Worm (Caenorhabditis elegans) whole organism, L4 larva: ENCODE data around the gene pcm-1.

Source experiments
- D1046.2 ChIP-seq: fragments of 200-800 bp; sonication (Bioruptor generic); IDR thresholded peaks from 2 replicates; pipeline ENCODE4 v1.3.6; 2022; ENCODE audit warnings: missing genetic modification characterization, missing compliant biosample characterization
- F26F4.8 ChIP-seq: fragments of 200-800 bp; sonication (Bioruptor generic); conservative IDR thresholded peaks from 2 replicates; pipeline ENCODE4 v1.3.6; 2022; ENCODE audit warnings: missing genetic modification characterization, missing compliant biosample characterization
- F37D6.2 ChIP-seq: sonication (generic microtip); optimal IDR thresholded peaks from 2 replicates; lab custom pipeline; 2016; ENCODE audit warnings: mild to moderate bottlenecking, missing genetic modification characterization, missing compliant biosample characterization
- R02D3.7 ChIP-seq: fragments of 150-350 bp; sonication (generic microtip); optimal IDR thresholded peaks from 3 replicates; lab custom pipeline; 2014; ENCODE audit warnings: missing biosample characterization, missing genetic modification characterization
- aha-1 ChIP-seq: fragments of 150-350 bp; peaks from one replicate; lab custom pipeline; 2014; ENCODE audit warnings: missing biosample characterization, missing genetic modification characterization
- aly-2 ChIP-seq: sonication (generic microtip); optimal IDR thresholded peaks from 2 replicates; lab custom pipeline; 2018; ENCODE audit warnings: missing biosample characterization, missing genetic modification characterization
- ces-1 ChIP-seq: fragments of 150-350 bp; sonication (generic microtip); optimal IDR thresholded peaks from 4 replicates; lab custom pipeline; 2014; ENCODE audit warnings: missing biosample characterization, missing genetic modification reagents, missing genetic modification characterization
- ctbp-1 ChIP-seq: fragments of 200-800 bp; sonication (Bioruptor generic); IDR thresholded peaks from 2 replicates; pipeline ENCODE4 v1.3.6; 2022; ENCODE audit warnings: missing genetic modification reagents, missing genetic modification characterization, missing compliant biosample characterization
- daf-16 ChIP-seq, 3 experiments: sonication (generic microtip); optimal IDR thresholded peaks; 2 replicates each; lab custom pipeline; 2016 to 2017; ENCODE audit warnings: missing genetic modification characterization in 3 of 3, missing genetic modification reagents in 3 of 3, mild to moderate bottlenecking in 2 of 3, missing compliant biosample characterization in 2 of 3, missing biosample characterization in 1 of 3, moderate library complexity in 1 of 3
- dmd-6 ChIP-seq: fragments of 200-800 bp; sonication (Bioruptor generic); IDR thresholded peaks from 2 replicates; pipeline ENCODE4 v1.3.6; 2022; ENCODE audit warnings: missing genetic modification reagents, missing genetic modification characterization, missing compliant biosample characterization
- duxl-1 ChIP-seq: sonication (generic microtip); optimal IDR thresholded peaks from 2 replicates; lab custom pipeline; 2016; ENCODE audit warnings: mild to moderate bottlenecking, missing genetic modification characterization, moderate library complexity, missing compliant biosample characterization; ENCODE audit not compliant: poor library complexity
- dve-1 ChIP-seq: sonication (generic microtip); optimal IDR thresholded peaks from 2 replicates; lab custom pipeline; 2017; ENCODE audit warnings: antibody characterized with exemption, mild to moderate bottlenecking, missing genetic modification characterization, missing compliant biosample characterization; ENCODE audit not compliant: insufficient read depth
- egl-27 ChIP-seq: sonication (generic microtip); optimal IDR thresholded peaks from 3 replicates; lab custom pipeline; 2017; ENCODE audit warnings: missing biosample characterization, missing genetic modification reagents, missing genetic modification characterization
- fkh-10 ChIP-seq: fragments of 150-350 bp; optimal IDR thresholded peaks from 2 replicates; lab custom pipeline; 2014; ENCODE audit warnings: missing biosample characterization, missing genetic modification reagents, missing genetic modification characterization
- hif-1 ChIP-seq, 2 experiments: sonication (generic microtip); optimal IDR thresholded peaks; 2 replicates each; lab custom pipeline; 2016 to 2017; ENCODE audit warnings: missing compliant biosample characterization in 2 of 2, missing genetic modification characterization in 2 of 2, missing genetic modification reagents in 2 of 2, missing genotype in 2 of 2, mild to moderate bottlenecking in 1 of 2
- hlh-30 ChIP-seq: sonication (generic microtip); optimal IDR thresholded peaks from 2 replicates; lab custom pipeline; 2017; ENCODE audit warnings: antibody characterized with exemption, mild to moderate bottlenecking, missing genetic modification characterization, missing compliant biosample characterization; ENCODE audit not compliant: insufficient read depth
- hmg-1.1 ChIP-seq: fragments of 200-800 bp; sonication (Bioruptor generic); IDR thresholded peaks from 2 replicates; pipeline ENCODE4 v1.3.6; 2022; ENCODE audit warnings: missing genetic modification reagents, missing genetic modification characterization, missing compliant biosample characterization
- lin-29 ChIP-seq: fragments of 200-800 bp; sonication (Bioruptor generic); IDR thresholded peaks from 2 replicates; pipeline ENCODE4 v1.3.6; 2022; ENCODE audit warnings: missing genetic modification reagents, missing genetic modification characterization, missing compliant biosample characterization
- madf-5 ChIP-seq, 2 experiments: fragments of 200-800 bp; sonication (Bioruptor generic); IDR thresholded peaks; 2 replicates each; pipeline ENCODE4 v1.3.6; 2022; ENCODE audit warnings: missing compliant biosample characterization in 2 of 2, missing genetic modification characterization in 2 of 2
- madf-9 ChIP-seq: fragments of 200-800 bp; sonication (Bioruptor generic); conservative IDR thresholded peaks from 2 replicates; pipeline ENCODE4 v1.3.6; 2022; ENCODE audit warnings: missing genetic modification reagents, missing genetic modification characterization, missing compliant biosample characterization
- mxl-2 ChIP-seq: fragments of 200-800 bp; sonication (Bioruptor generic); conservative IDR thresholded peaks from 2 replicates; pipeline ENCODE4 v1.3.6; 2022; ENCODE audit warnings: missing genetic modification reagents, missing genetic modification characterization, missing compliant biosample characterization
- nhr-11 ChIP-seq: fragments of 150-350 bp; optimal IDR thresholded peaks from 2 replicates; lab custom pipeline; 2014; ENCODE audit warnings: missing biosample characterization, missing genetic modification characterization
- nhr-111 ChIP-seq: fragments of 200-800 bp; sonication (Bioruptor generic); optimal IDR thresholded peaks from 2 replicates; lab custom pipeline; 2018; ENCODE audit warnings: mild to moderate bottlenecking, missing genetic modification characterization, missing compliant biosample characterization
- nhr-237 ChIP-seq: sonication (generic microtip); optimal IDR thresholded peaks from 2 replicates; lab custom pipeline; 2017; ENCODE audit warnings: missing biosample characterization, missing genetic modification characterization
- nhr-25 ChIP-seq: sonication (generic microtip); optimal IDR thresholded peaks from 2 replicates; lab custom pipeline; 2017; ENCODE audit warnings: missing genetic modification characterization, mild to moderate bottlenecking, missing compliant biosample characterization, antibody characterized with exemption, moderate library complexity, borderline replicate concordance; ENCODE audit not compliant: insufficient read depth
- nhr-76 ChIP-seq: fragments of 150-350 bp; optimal IDR thresholded peaks from 2 replicates; lab custom pipeline; 2014; ENCODE audit warnings: missing biosample characterization, missing genetic modification characterization
- pqm-1 ChIP-seq: sonication (generic microtip); optimal IDR thresholded peaks from 2 replicates; lab custom pipeline; 2017; ENCODE audit warnings: missing biosample characterization, missing genetic modification characterization
- snpc-4 ChIP-seq: fragments of 150-350 bp; optimal IDR thresholded peaks from 2 replicates; lab custom pipeline; 2014; ENCODE audit warnings: missing biosample characterization, missing genetic modification characterization
- tra-1 ChIP-seq: fragments of 200-800 bp; sonication (Bioruptor generic); IDR thresholded peaks from 2 replicates; pipeline ENCODE4 v1.3.6; 2022; ENCODE audit warnings: missing genetic modification reagents, missing genetic modification characterization, missing compliant biosample characterization
- unc-130 ChIP-seq: sonication (generic microtip); optimal IDR thresholded peaks from 2 replicates; lab custom pipeline; 2016; ENCODE audit warnings: missing genetic modification reagents, missing genetic modification characterization, missing compliant biosample characterization
- unc-62 ChIP-seq, 3 experiments: fragments of 150-350 bp in 1 of 3; sonication (generic microtip); optimal IDR thresholded peaks in 2 of 3; peaks in 1 of 3; 1 replicate in 1 of 3; 2 replicates in 2 of 3; lab custom pipeline; 2014 to 2017; ENCODE audit warnings: missing biosample characterization in 3 of 3, missing genetic modification characterization in 3 of 3, missing genetic modification reagents in 3 of 3, missing genotype in 1 of 3
- zag-1 ChIP-seq: fragments of 150-350 bp; optimal IDR thresholded peaks from 2 replicates; lab custom pipeline; 2014; ENCODE audit warnings: missing biosample characterization, missing genetic modification characterization
- zfp-3 ChIP-seq: fragments of 200-800 bp; sonication (Bioruptor generic); conservative IDR thresholded peaks from 2 replicates; pipeline ENCODE4 v1.3.6; 2022; ENCODE audit warnings: missing genetic modification reagents, missing genetic modification characterization, missing compliant biosample characterization
- zip-11 ChIP-seq: fragments of 200-800 bp; sonication (Bioruptor generic); IDR thresholded peaks from 2 replicates; pipeline ENCODE4 v1.3.6; 2022; ENCODE audit warnings: missing genetic modification characterization, missing compliant biosample characterization
- ztf-7 ChIP-seq: fragments of 150-350 bp; optimal IDR thresholded peaks from 2 replicates; lab custom pipeline; 2014; ENCODE audit warnings: missing biosample characterization, missing genetic modification characterization

The pcm-1 gene

ce11 chrV:5983380-5983779, 19.7 kb upstream of the pcm-1 start, which contains the start of gene dhs-16:
Gene dhs-16, plus strand, starts transcription at chrV:5983745.
- no peak for TF ChIP-seq hif-1 (tag; optimal IDR thresholded peaks at IDR 0.05; lab: Kevin White, UChicago)
- TF ChIP-seq egl-27 (tag; lab: Kevin White, UChicago), result no peak
- TF ChIP-seq duxl-1 (tag; lab: Kevin White, UChicago), result no peak
- no peak for TF ChIP-seq nhr-237 (tag; lab: Kevin White, UChicago)
- TF ChIP-seq fkh-10 (GFP tag; lab: Kevin White, UChicago), result no peak
- peak; percentile 94 for TF ChIP-seq aha-1 (tag; lab: Kevin White, UChicago)
- TF ChIP-seq F26F4.8 (GFP tag; lab: Robert Waterston, UW), result no peak
- no peak for TF ChIP-seq nhr-25 (tag; lab: Kevin White, UChicago)
- no peak for TF ChIP-seq zfp-3
- no peak for TF ChIP-seq R02D3.7 (tag; lab: Kevin White, UChicago)
- no peak for TF ChIP-seq zag-1 (tag; lab: Kevin White, UChicago)
- TF ChIP-seq zip-11 (GFP tag; lab: Robert Waterston, UW), result no peak
- no peak for TF ChIP-seq hmg-1.1
- no peak for TF ChIP-seq lin-29 (GFP tag; lab: Robert Waterston, UW)
- TF ChIP-seq unc-62 (GFP tag; optimal IDR thresholded peaks at IDR 0.05 in 1 of 2; lab: Kevin White, UChicago), result peak in 1 of 2 experiments; percentile 41
- TF ChIP-seq unc-62 (tag; optimal IDR thresholded peaks at IDR 0.05; lab: Kevin White, UChicago), result no peak
- no peak for TF ChIP-seq daf-16 (GFP tag; optimal IDR thresholded peaks at IDR 0.05; lab: Kevin White, UChicago)
- no peak for TF ChIP-seq daf-16 (tag; optimal IDR thresholded peaks at IDR 0.05; lab: Kevin White, UChicago)
- TF ChIP-seq nhr-111 (GFP tag; lab: Kevin White, UChicago), result no peak
- TF ChIP-seq hlh-30, result no peak

- TF ChIP-seq tra-1 (GFP tag; lab: Robert Waterston, UW) (no peak), dmd-6 (no peak), aha-1 (tag; lab: Kevin White, UChicago) (peak; percentile 34), D1046.2 (GFP tag; lab: Robert Waterston, UW) (no peak), unc-130 (GFP tag; lab: Kevin White, UChicago) (no peak), ctbp-1 (no peak)
Observed at ce11 chrV:5982722-5983121, 19.0 kb upstream of the pcm-1 start.

ce11 chrV:5975724-5976123, 12.0 kb upstream of the pcm-1 start, which contains the start of gene acy-2:
Gene acy-2, plus strand, starts transcription at chrV:5976024.
- TF ChIP-seq madf-5 (GFP tag; IDR thresholded peaks at IDR 0.05; lab: Robert Waterston, UW) (no peak), nhr-11 (tag; lab: Kevin White, UChicago) (no peak), mxl-2 (GFP tag; lab: Robert Waterston, UW) (no peak), F37D6.2 (no peak), unc-130 (GFP tag; lab: Kevin White, UChicago) (no peak), madf-9 (GFP tag; lab: Robert Waterston, UW) (no peak), pqm-1 (tag; lab: Kevin White, UChicago) (no peak), dve-1 (tag; lab: Kevin White, UChicago) (no peak), snpc-4 (tag; lab: Kevin White, UChicago) (no peak), fkh-10 (GFP tag; lab: Kevin White, UChicago) (no peak), nhr-237 (tag; lab: Kevin White, UChicago) (no peak), ces-1 (GFP tag; lab: Kevin White, UChicago) (no peak), aly-2 (tag; lab: Kevin White, UChicago) (no peak), egl-27 (tag; lab: Kevin White, UChicago) (no peak), ztf-7 (tag; lab: Kevin White, UChicago) (no peak)

ce11 chrV:5973713-5974112, 10.0 kb upstream of the pcm-1 start:
- TF ChIP-seq nhr-76, result no peak
- peak in 1 of 2 experiments; percentile 92 for TF ChIP-seq unc-62 (GFP tag; optimal IDR thresholded peaks at IDR 0.05 in 1 of 2; lab: Kevin White, UChicago)
- no peak for TF ChIP-seq unc-62 (tag; optimal IDR thresholded peaks at IDR 0.05; lab: Kevin White, UChicago)
